Worm (Caenorhabditis elegans): ENCODE results near the gene C13A2.10.

C13A2.10 gene

ce11 chrV:7236694-7237093 lies 38.2 kb downstream of the C13A2.10 start:
- no peak for TF ChIP-seq F37B4.10 (GFP tag; IDR thresholded peaks at IDR 0.05)
- no peak for TF ChIP-seq die-1 (tag; optimal IDR thresholded peaks at IDR 0.05)
- no peak for TF ChIP-seq lin-54 (GFP tag; optimal IDR thresholded peaks at IDR 0.05)
- TF ChIP-seq F52B5.7 (tag; optimal IDR thresholded peaks at IDR 0.05): no peak
- no peak for TF ChIP-seq aptf-2 (GFP tag; conservative IDR thresholded peaks at IDR 0.05)
- no peak for TF ChIP-seq dpl-1 (GFP tag; optimal IDR thresholded peaks at IDR 0.05)
- no peak for TF ChIP-seq hmg-1.2 (GFP tag; IDR thresholded peaks at IDR 0.05)
- TF ChIP-seq pha-4 (tag; optimal IDR thresholded peaks at IDR 0.05): no peak
- TF ChIP-seq F23B12.7 (tag; optimal IDR thresholded peaks at IDR 0.05; ENCODE audit: insufficient read depth): no peak
- TF ChIP-seq nfya-2 (GFP tag; IDR thresholded peaks at IDR 0.05): no peak
- TF ChIP-seq sea-2 (GFP tag; IDR thresholded peaks at IDR 0.05): no peak

- TF ChIP-seq unc-130 (GFP tag; optimal IDR thresholded peaks at IDR 0.05): no peak
- no peak for TF ChIP-seq rcor-1 (GFP tag; IDR thresholded peaks at IDR 0.05)
- TF ChIP-seq Y53F4B.3 (GFP tag; IDR thresholded peaks at IDR 0.05): no peak
- no peak for TF ChIP-seq pbrm-1 (GFP tag; IDR thresholded peaks at IDR 0.05)
- TF ChIP-seq aptf-3 (GFP tag; IDR thresholded peaks at IDR 0.05): no peak
- no peak for TF ChIP-seq tbp1 (GFP tag; optimal IDR thresholded peaks at IDR 0.05)
- TF ChIP-seq C06A6.2 (GFP tag; conservative IDR thresholded peaks at IDR 0.05): no peak
- TF ChIP-seq ztf-3 (GFP tag; optimal IDR thresholded peaks at IDR 0.05): no peak
- TF ChIP-seq dpff-1 (tag; optimal IDR thresholded peaks at IDR 0.05): no peak
- no peak for TF ChIP-seq rec-8 (tag; optimal IDR thresholded peaks at IDR 0.05)
- TF ChIP-seq egl-18 (GFP tag; IDR thresholded peaks at IDR 0.05): no peak
- no peak for TF ChIP-seq madf-10 (tag; optimal IDR thresholded peaks at IDR 0.05)
- TF ChIP-seq attf-3 (GFP tag; conservative IDR thresholded peaks at IDR 0.05): no peak
- TF ChIP-seq egrh-3 (GFP tag; IDR thresholded peaks at IDR 0.05): no peak
- TF ChIP-seq nhr-90 (tag; optimal IDR thresholded peaks at IDR 0.05): no peak
- no peak for TF ChIP-seq madf-8 (GFP tag; conservative IDR thresholded peaks at IDR 0.05)
- TF ChIP-seq hmg-20 (GFP tag; IDR thresholded peaks at IDR 0.05): no peak
- no peak for TF ChIP-seq dox-1 (GFP tag; IDR thresholded peaks at IDR 0.05)
These were observed 40.2 kb downstream of the C13A2.10 start, which contains the start of gene C05C8.5 for ce11 chrV:7234726-7235125. Gene C05C8.5, minus strand, starts transcription at chrV:7234826.

DNA sequence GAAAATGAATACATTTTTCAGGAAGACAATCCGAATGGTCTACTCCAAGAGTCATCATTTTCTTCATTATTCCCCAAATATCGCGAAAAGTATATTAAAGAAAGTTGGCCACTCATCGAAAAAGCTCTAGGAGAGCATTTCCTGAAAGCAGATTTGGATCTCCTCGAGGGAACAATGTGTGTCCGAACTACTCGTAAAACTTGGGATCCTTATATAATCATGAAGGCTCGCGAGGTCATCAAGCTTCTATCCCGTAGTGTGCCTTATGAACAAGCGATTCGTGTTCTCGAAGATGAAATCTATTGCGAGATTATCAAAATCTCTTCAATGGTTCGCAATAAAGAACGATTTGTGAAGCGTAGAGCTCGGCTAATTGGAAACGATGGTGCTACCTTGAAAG lies 43.4 kb downstream of the C13A2.10 start:
- TF ChIP-seq F57C9.4 (tag; optimal IDR thresholded peaks at IDR 0.05) (no peak), ceh-58 (GFP tag; IDR thresholded peaks at IDR 0.05) (no peak), mes-4 (tag; optimal IDR thresholded peaks at IDR 0.05) (no peak), sdz-38 (tag; optimal IDR thresholded peaks at IDR 0.05) (no peak), madf-8 (GFP tag; conservative IDR thresholded peaks at IDR 0.05) (no peak), ztf-26 (tag; optimal IDR thresholded peaks at IDR 0.05) (no peak), lsl-1 (GFP tag; optimal IDR thresholded peaks at IDR 0.05) (no peak)

ce11 chrV:7230847-7231246 lies 44.0 kb downstream of the C13A2.10 start, which contains the start of the genes gei-6 and krr-1:
Gene gei-6, minus strand, starts transcription at chrV:7230848.
Gene krr-1, plus strand, starts transcription at chrV:7231190.
- TF ChIP-seq T26A5.8 (tag; optimal IDR thresholded peaks at IDR 0.05) (no peak), lin-26 (GFP tag; IDR thresholded peaks at IDR 0.05) (no peak), ceh-27 (GFP tag; optimal IDR thresholded peaks at IDR 0.05) (peak; percentile 9), lin-54 (GFP tag; optimal IDR thresholded peaks at IDR 0.05) (peak; percentile 14), snpc-4 (GFP tag; optimal IDR thresholded peaks at IDR 0.05) (peak; percentile 9), snpc-4 (tag; optimal IDR thresholded peaks at IDR 0.05) (peak in 2 of 4 experiments; percentile 2 to 17), ZK185.1 (tag; optimal IDR thresholded peaks at IDR 0.05; ENCODE audit: poor library complexity, severe bottlenecking) (peak; percentile 52), pbrm-1 (GFP tag; IDR thresholded peaks at IDR 0.05) (peak; percentile 15; the same call in 1 of the 2 replicates), F49E8.2 (tag; optimal IDR thresholded peaks at IDR 0.05; ENCODE audit: insufficient read depth) (peak; percentile 8), ekl-4 (GFP tag; IDR thresholded peaks at IDR 0.05) (0 out of 2 replicates have a peak, but pooled peaks have one; percentile 36), snpc-3.4 (tag; optimal IDR thresholded peaks at IDR 0.05) (peak; percentile 62), snpc-1.3 (tag; optimal IDR thresholded peaks at IDR 0.05; ENCODE audit: insufficient read depth) (peak; percentile 55), mcd-1 (GFP tag; IDR thresholded peaks at IDR 0.05) (peak; percentile 65), sea-2 (GFP tag; IDR thresholded peaks at IDR 0.05) (no peak)

Data from whole organism, young adult.